Worm (Caenorhabditis elegans): ENCODE data around the gene vha-5.

Gene vha-5

ce11 chrIV:8333988-8334863 lies 30.5 kb downstream of the vha-5 start, which contains the start of gene his-32 (continued):
- TF ChIP-seq ztf-11 (tag; optimal IDR thresholded peaks at IDR 0.05) (peak; percentile 60 to 97), lin-14 (GFP tag; optimal IDR thresholded peaks at IDR 0.05) (peak; percentile 75), C34B4.2 (tag; optimal IDR thresholded peaks at IDR 0.05) (no peak), irx-1 (tag; optimal IDR thresholded peaks at IDR 0.05) (no peak), nhr-71 (tag; optimal IDR thresholded peaks at IDR 0.05) (peak; percentile 69), unc-98 (GFP tag; IDR thresholded peaks at IDR 0.05) (no peak)

ce11 chrIV:8339636-8340035 lies 35.9 kb downstream of the vha-5 start, which contains the start of gene lgc-6:
Gene lgc-6 (plus strand): TSS chrIV:8339936.
- TF ChIP-seq sptf-1 (tag; optimal IDR thresholded peaks at IDR 0.05) = no peak
- TF ChIP-seq C16A3.4 (tag; optimal IDR thresholded peaks at IDR 0.05) = no peak
- no peak for TF ChIP-seq nhr-19 (GFP tag; conservative IDR thresholded peaks at IDR 0.05)
- no peak for TF ChIP-seq hlh-4 (tag; optimal IDR thresholded peaks at IDR 0.05)
- TF ChIP-seq zip-4 (GFP tag; optimal IDR thresholded peaks at IDR 0.05) = no peak
- TF ChIP-seq ets-5 (GFP tag; IDR thresholded peaks at IDR 0.05) = no peak
- TF ChIP-seq aly-2 (tag; optimal IDR thresholded peaks at IDR 0.05) = no peak
- TF ChIP-seq isw-1 (GFP tag; IDR thresholded peaks at IDR 0.05) = no peak
- TF ChIP-seq alr-1 (tag; optimal IDR thresholded peaks at IDR 0.05; ENCODE audit: borderline replicate concordance) = no peak
- no peak for TF ChIP-seq ces-1 (GFP tag; optimal IDR thresholded peaks at IDR 0.05)
- TF ChIP-seq nhr-237 (tag; optimal IDR thresholded peaks at IDR 0.05) = no peak
- TF ChIP-seq C04F5.9 (tag; optimal IDR thresholded peaks at IDR 0.05) = no peak

DNA sequence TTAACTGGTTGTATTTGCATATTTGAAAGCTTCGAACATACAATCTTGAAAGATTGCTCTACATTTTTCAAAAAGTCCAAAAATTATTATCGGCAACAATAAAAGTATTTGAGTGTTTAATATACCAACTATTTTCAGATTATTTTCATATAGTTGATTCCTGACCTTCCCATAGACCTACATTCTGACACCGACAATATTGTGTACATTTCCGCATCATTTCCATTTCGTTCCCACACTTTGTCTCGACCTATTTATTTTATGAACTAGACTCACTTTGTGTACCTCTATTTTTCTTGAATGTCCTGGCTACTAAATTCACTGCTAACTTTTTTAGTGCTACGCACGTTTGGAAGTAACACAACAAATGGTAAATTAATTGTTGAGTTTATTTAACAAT lies 38.6 kb downstream of the vha-5 start, which contains the start of gene lgc-5:
Gene lgc-5 (plus strand): TSS at position 301 of the 400 bp plus-strand sequence.
- TF ChIP-seq nhr-77 (tag; optimal IDR thresholded peaks at IDR 0.05) (no peak), xbp-1 (tag; optimal IDR thresholded peaks at IDR 0.05) (no peak), ceh-82 (tag; optimal IDR thresholded peaks at IDR 0.05) (no peak), grh-1 (GFP tag; IDR thresholded peaks at IDR 0.05) (no peak), nhr-20 (tag; optimal IDR thresholded peaks at IDR 0.05) (no peak), elt-2 (tag; optimal IDR thresholded peaks at IDR 0.05) (no peak), mef-2 (tag; optimal IDR thresholded peaks at IDR 0.05) (no peak), pqm-1 (tag; optimal IDR thresholded peaks at IDR 0.05) (no peak), elt-3 (tag; optimal IDR thresholded peaks at IDR 0.05) (no peak), tbx-2 (tag; optimal IDR thresholded peaks at IDR 0.05) (no peak)

- TF ChIP-seq pag-3 (tag; optimal IDR thresholded peaks at IDR 0.05; ENCODE audit: borderline replicate concordance, insufficient read depth) (no peak), fkh-8 (tag; optimal IDR thresholded peaks at IDR 0.05) (no peak)
Observed at ce11 chrIV:8345518-8345917, 41.8 kb downstream of the vha-5 start, which contains the start of gene F17E9.5. Gene F17E9.5 (plus strand): TSS chrIV:8345818.

DNA sequence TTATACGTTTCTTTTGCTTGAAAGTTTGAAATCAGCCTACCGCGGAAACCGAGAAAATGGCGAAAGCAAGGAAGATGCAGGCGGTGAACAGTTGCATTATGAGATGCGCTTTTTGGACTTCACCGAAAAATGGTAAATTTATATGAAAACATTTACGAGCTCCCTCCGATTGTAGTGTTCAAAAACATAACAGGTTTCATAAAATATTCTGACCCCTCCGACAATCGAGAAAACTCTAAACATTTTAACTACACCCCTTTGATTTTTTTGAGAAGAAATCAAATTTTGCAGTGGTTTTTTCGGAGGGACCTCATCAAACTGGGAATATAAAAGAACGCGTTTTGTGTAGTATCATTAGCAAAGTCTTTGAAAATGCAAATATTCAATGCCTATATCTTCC lies 43.3 kb downstream of the vha-5 start, which contains the start of the genes F17E9.18 and F17E9.15:
Gene F17E9.18 (minus strand): TSS at position 101 of the 400 bp plus-strand sequence.
Gene F17E9.15 (plus strand): TSS at position 368 of the 400 bp plus-strand sequence.
- TF ChIP-seq alr-1 (tag; optimal IDR thresholded peaks at IDR 0.05; ENCODE audit: borderline replicate concordance) = no peak
- TF ChIP-seq C16A3.4 (tag; optimal IDR thresholded peaks at IDR 0.05) = no peak
- TF ChIP-seq C34B4.2 (tag; optimal IDR thresholded peaks at IDR 0.05) = no peak
- no peak for TF ChIP-seq lir-3 (tag; optimal IDR thresholded peaks at IDR 0.05; ENCODE audit: poor library complexity)
- TF ChIP-seq rnt-1 (tag; optimal IDR thresholded peaks at IDR 0.05) = no peak
- TF ChIP-seq hlh-4 (tag; optimal IDR thresholded peaks at IDR 0.05) = no peak
- no peak for TF ChIP-seq egl-27 (tag; optimal IDR thresholded peaks at IDR 0.05)
- TF ChIP-seq isw-1 (GFP tag; IDR thresholded peaks at IDR 0.05) = no peak
- TF ChIP-seq zip-4 (GFP tag; optimal IDR thresholded peaks at IDR 0.05) = no peak
- TF ChIP-seq nhr-71 (tag; optimal IDR thresholded peaks at IDR 0.05) = no peak
- TF ChIP-seq nhr-12 (tag; optimal IDR thresholded peaks at IDR 0.05) = no peak
- no peak for TF ChIP-seq mef-2 (tag; optimal IDR thresholded peaks at IDR 0.05)
- no peak for TF ChIP-seq ceh-63 (GFP tag; optimal IDR thresholded peaks at IDR 0.05)
- no peak for TF ChIP-seq zag-1 (tag; optimal IDR thresholded peaks at IDR 0.05)
- no peak for TF ChIP-seq unc-130 (tag; optimal IDR thresholded peaks at IDR 0.05)
- TF ChIP-seq ztf-4 (tag; optimal IDR thresholded peaks at IDR 0.05) = no peak
- TF ChIP-seq vab-15 (tag; optimal IDR thresholded peaks at IDR 0.05) = no peak
- no peak for TF ChIP-seq grh-1 (GFP tag; IDR thresholded peaks at IDR 0.05)
- no peak for TF ChIP-seq nhr-19 (GFP tag; conservative IDR thresholded peaks at IDR 0.05)

Measured in whole organism, L1 larva.